Fruit fly (Drosophila melanogaster): ENCODE measurements around the gene Utx.
A peak's percentile ranks its signal among the peaks of the same experiment; 100 is the strongest.

dm6 chr2L:10263830-10264634 is 14.6 kb downstream of the Utx start, which contains the start of gene REPTOR-BP:
- no peak for TF ChIP-seq Hr78 (GFP tag; optimal IDR thresholded peaks at IDR 0.05)
- TF ChIP-seq Hnf4 (GFP tag; optimal IDR thresholded peaks at IDR 0.05): no peak
- peak; percentile 0 for TF ChIP-seq psq (GFP tag; optimal IDR thresholded peaks at IDR 0.05)
- TF ChIP-seq ey (GFP tag; optimal IDR thresholded peaks at IDR 0.05): no peak

All from whole organism, wandering third instar larva.